Fruit fly (Drosophila melanogaster): ENCODE measurements around the gene ND-ACP.
A peak's percentile ranks its signal among the peaks of the same experiment; 100 is the strongest.

Gene ND-ACP

dm6 chr3L:1319097-1319725 is 10.5 kb upstream of the ND-ACP start (continued):
- TF ChIP-seq vri (GFP tag; optimal IDR thresholded peaks at IDR 0.05): peak; percentile 98
- TF ChIP-seq CG10669 (GFP tag; optimal IDR thresholded peaks at IDR 0.05): peak; percentile 83
- TF ChIP-seq Eip78C (GFP tag): peak; percentile 97
- peak; percentile 78 to 95 for TF ChIP-seq salr (GFP tag; optimal IDR thresholded peaks at IDR 0.05)
- TF ChIP-seq CG4318 (GFP tag; optimal IDR thresholded peaks at IDR 0.05): peak; percentile 94
- peak; percentile 90 for TF ChIP-seq CG8319 (GFP tag; optimal IDR thresholded peaks at IDR 0.05)
- peak; percentile 94 for TF ChIP-seq Lpt (GFP tag; optimal IDR thresholded peaks at IDR 0.05)
- TF ChIP-seq CG3919 (GFP tag; optimal IDR thresholded peaks at IDR 0.05): peak; percentile 97
- peak; percentile 90 for TF ChIP-seq CG8632 (GFP tag; optimal IDR thresholded peaks at IDR 0.05)
- TF ChIP-seq CG11902 (GFP tag; optimal IDR thresholded peaks at IDR 0.05): peak; percentile 91
- peak; percentile 91 for TF ChIP-seq Gug (GFP tag; IDR thresholded peaks at IDR 0.05)
- TF ChIP-seq CG9139 (GFP tag; optimal IDR thresholded peaks at IDR 0.05): peak; percentile 67
- TF ChIP-seq esn (GFP tag; optimal IDR thresholded peaks at IDR 0.05): peak; percentile 99
- peak; percentile 84 for TF ChIP-seq CG1621 (tag; optimal IDR thresholded peaks at IDR 0.05)
- TF ChIP-seq OdsH (GFP tag; optimal IDR thresholded peaks at IDR 0.05): peak; percentile 96
- peak; percentile 96 for TF ChIP-seq CG8119 (GFP tag; IDR thresholded peaks at IDR 0.05)
- TF ChIP-seq Ets96B (tag; optimal IDR thresholded peaks at IDR 0.05): peak; percentile 91
- peak; percentile 94 for TF ChIP-seq CG34406 (GFP tag; optimal IDR thresholded peaks at IDR 0.05)

dm6 chr3L:1320230-1320930 is 9.4 kb upstream of the ND-ACP start:
- TF ChIP-seq esn (GFP tag; optimal IDR thresholded peaks at IDR 0.05): peak; percentile 51
- TF ChIP-seq Eip75B (GFP tag; optimal IDR thresholded peaks at IDR 0.05): peak; percentile 65
- TF ChIP-seq CG11294 (GFP tag; IDR thresholded peaks at IDR 0.05): no peak
- peak; percentile 69 for TF ChIP-seq Sox102F (GFP tag; optimal IDR thresholded peaks at IDR 0.05)
- peak; percentile 26; the same call in 1 of the 3 replicates for TF ChIP-seq eg (GFP tag; IDR thresholded peaks at IDR 0.05)
- peak; percentile 58 for TF ChIP-seq CG10669 (GFP tag; optimal IDR thresholded peaks at IDR 0.05)
- peak; percentile 28; the same call in 1 of the 2 replicates for TF ChIP-seq Gug (GFP tag; IDR thresholded peaks at IDR 0.05)
- TF ChIP-seq fd59A (GFP tag; optimal IDR thresholded peaks at IDR 0.05): peak; percentile 48
- TF ChIP-seq CG7368 (GFP tag; optimal IDR thresholded peaks at IDR 0.05): no peak
- TF ChIP-seq Hr39 (GFP tag; optimal IDR thresholded peaks at IDR 0.05): peak; percentile 48
- peak; percentile 54 for TF ChIP-seq Smox (GFP tag; optimal IDR thresholded peaks at IDR 0.05)
- TF ChIP-seq vri (GFP tag; optimal IDR thresholded peaks at IDR 0.05): peak; percentile 57
- peak; percentile 10 for TF ChIP-seq CG16779 (tag; optimal IDR thresholded peaks at IDR 0.05)
- TF ChIP-seq Blimp-1 (GFP tag; optimal IDR thresholded peaks at IDR 0.05): no peak
- peak; percentile 35 for TF ChIP-seq CG34406 (GFP tag; optimal IDR thresholded peaks at IDR 0.05)
- peak; percentile 34 for TF ChIP-seq CG10631 (GFP tag; optimal IDR thresholded peaks at IDR 0.05)
- TF ChIP-seq CG8119 (GFP tag; IDR thresholded peaks at IDR 0.05): peak; percentile 27; the same call in 1 of the 3 replicates
- TF ChIP-seq OdsH (GFP tag; optimal IDR thresholded peaks at IDR 0.05): peak; percentile 54
- TF ChIP-seq CG11762 (GFP tag; optimal IDR thresholded peaks at IDR 0.05; ENCODE audit: insufficient read depth): peak; percentile 31
- no peak for TF ChIP-seq dac (GFP tag; optimal IDR thresholded peaks at IDR 0.05)
- peak; percentile 34 for TF ChIP-seq cyc (GFP tag; optimal IDR thresholded peaks at IDR 0.05)
- TF ChIP-seq Met (GFP tag; optimal IDR thresholded peaks at IDR 0.05): peak; percentile 35
- peak; percentile 36 for TF ChIP-seq net (GFP tag; optimal IDR thresholded peaks at IDR 0.05)
- no peak for TF ChIP-seq CG9139 (GFP tag; optimal IDR thresholded peaks at IDR 0.05)
- TF ChIP-seq spab (GFP tag; optimal IDR thresholded peaks at IDR 0.05): no peak
- TF ChIP-seq salr (GFP tag; optimal IDR thresholded peaks at IDR 0.05): peak in 1 of 2 experiments; percentile 26
- TF ChIP-seq CG6854 (GFP tag; optimal IDR thresholded peaks at IDR 0.05): no peak
- TF ChIP-seq CG6808 (GFP tag; optimal IDR thresholded peaks at IDR 0.05): peak; percentile 5
- TF ChIP-seq CG3032 (tag; optimal IDR thresholded peaks at IDR 0.05): peak; percentile 17
- no peak for TF ChIP-seq Eip93F (GFP tag; optimal IDR thresholded peaks at IDR 0.05)
- peak; percentile 90 for TF ChIP-seq Eip78C (GFP tag)
- peak; percentile 60 for TF ChIP-seq pdm3 (GFP tag; optimal IDR thresholded peaks at IDR 0.05)
- peak; percentile 69 for TF ChIP-seq CG3919 (GFP tag; optimal IDR thresholded peaks at IDR 0.05)
- TF ChIP-seq CG1621 (tag; optimal IDR thresholded peaks at IDR 0.05): peak; percentile 19
- peak; percentile 87 for TF ChIP-seq svp (GFP tag)
- no peak for TF ChIP-seq Hr38 (GFP tag; optimal IDR thresholded peaks at IDR 0.05)
- TF ChIP-seq ss (GFP tag; optimal IDR thresholded peaks at IDR 0.05): no peak
- peak; percentile 50 for TF ChIP-seq CG8632 (GFP tag; optimal IDR thresholded peaks at IDR 0.05)
- TF ChIP-seq CG31627 (GFP tag; optimal IDR thresholded peaks at IDR 0.05): peak; percentile 39
- peak; percentile 60 for TF ChIP-seq CG32006 (GFP tag; optimal IDR thresholded peaks at IDR 0.05)

All from whole organism, prepupa.